Fruit fly (Drosophila melanogaster) whole organism, embryonic: Measurements from ENCODE around the gene Dph5.
A peak's percentile ranks its signal among the peaks of the same experiment; 100 is the strongest.

Experiments used
- Asciz ChIP-seq: fragments of 200-800 bp; sonication (Bioruptor generic); optimal IDR thresholded peaks from 2 replicates; lab custom pipeline; 2017; ENCODE audit warnings: missing biosample characterization, mild to moderate bottlenecking, missing genetic modification characterization, missing genetic modification reagents
- BtbVII ChIP-seq: fragments of 200-800 bp; sonication (Bioruptor generic); optimal IDR thresholded peaks from 3 replicates; lab custom pipeline; 2017; ENCODE audit warnings: missing biosample characterization, mild to moderate bottlenecking, missing genetic modification characterization
- CG1024 ChIP-seq: fragments of 200-800 bp; sonication (Bioruptor generic); IDR thresholded peaks from 2 replicates; pipeline ENCODE4 v1.3.6; 2022; ENCODE audit warnings: missing biosample characterization, missing genetic modification characterization
- CG10321 ChIP-seq: fragments of 200-800 bp; sonication (Bioruptor generic); IDR thresholded peaks from 2 replicates; pipeline ENCODE4 v1.3.6; 2022; ENCODE audit warnings: missing biosample characterization, missing genetic modification characterization
- CG11093 ChIP-seq: fragments of 200-800 bp; sonication (Bioruptor generic); IDR thresholded peaks from 3 replicates; pipeline ENCODE4 v1.3.6; 2022; ENCODE audit warnings: missing biosample characterization, missing genetic modification characterization
- CG11247 ChIP-seq: fragments of 200-800 bp; sonication (Bioruptor generic); IDR thresholded peaks from 2 replicates; pipeline ENCODE4 v1.3.6; 2022; ENCODE audit warnings: missing biosample characterization, missing genetic modification characterization
- CG11723 ChIP-seq: fragments of 200-800 bp; sonication (Bioruptor generic); optimal IDR thresholded peaks from 2 replicates; lab custom pipeline; 2017; ENCODE audit warnings: missing biosample characterization, mild to moderate bottlenecking, missing genetic modification characterization
- CG12659 ChIP-seq: fragments of 200-800 bp; sonication (Bioruptor generic); optimal IDR thresholded peaks from 3 replicates; lab custom pipeline; 2017; ENCODE audit warnings: mild to moderate bottlenecking, missing biosample characterization, missing genetic modification reagents, missing genetic modification characterization
- CG14710 ChIP-seq: fragments of 200-800 bp; sonication (Bioruptor generic); optimal IDR thresholded peaks from 3 replicates; lab custom pipeline; 2019; ENCODE audit warnings: missing biosample characterization, mild to moderate bottlenecking, missing genetic modification characterization, moderate library complexity
- CG15479 ChIP-seq: fragments of 200-800 bp; sonication (Bioruptor generic); optimal IDR thresholded peaks from 3 replicates; lab custom pipeline; 2019; ENCODE audit warnings: missing biosample characterization, mild to moderate bottlenecking, missing genetic modification characterization, moderate library complexity
- CG15696 ChIP-seq: fragments of 200-800 bp; sonication (Bioruptor generic); optimal IDR thresholded peaks from 2 replicates; lab custom pipeline; 2019; ENCODE audit warnings: missing biosample characterization, mild to moderate bottlenecking, missing genetic modification characterization, moderate library complexity
- CG17359 ChIP-seq: fragments of 200-800 bp; sonication (Bioruptor generic); optimal IDR thresholded peaks from 3 replicates; lab custom pipeline; 2018; ENCODE audit warnings: missing biosample characterization, mild to moderate bottlenecking, missing genetic modification characterization, moderate library complexity
- CG17568 ChIP-seq: fragments of 200-800 bp; sonication (Bioruptor generic); optimal IDR thresholded peaks from 2 replicates; lab custom pipeline; 2018; ENCODE audit warnings: missing biosample characterization, mild to moderate bottlenecking, missing genetic modification characterization, moderate library complexity
- CG18599 ChIP-seq: fragments of 200-800 bp; sonication (Bioruptor generic); optimal IDR thresholded peaks from 3 replicates; lab custom pipeline; 2017; ENCODE audit warnings: missing biosample characterization, missing genetic modification characterization, mild to moderate bottlenecking, moderate library complexity, missing genetic modification reagents
- CG31224 ChIP-seq: fragments of 200-800 bp; sonication (Bioruptor generic); IDR thresholded peaks from 2 replicates; pipeline ENCODE4 v1.3.6; 2022; ENCODE audit warnings: missing biosample characterization, missing genetic modification characterization
- CG5245 ChIP-seq: fragments of 200-800 bp; sonication (Bioruptor generic); optimal IDR thresholded peaks from 3 replicates; lab custom pipeline; 2016; ENCODE audit warnings: missing biosample characterization, missing genetic modification characterization
- CG6683 ChIP-seq: fragments of 200-800 bp; sonication (Bioruptor generic); optimal IDR thresholded peaks from 2 replicates; lab custom pipeline; 2017; ENCODE audit warnings: missing biosample characterization, mild to moderate bottlenecking, missing genetic modification characterization, missing genetic modification reagents
- CG8359 ChIP-seq: fragments of 200-800 bp; sonication (Bioruptor generic); optimal IDR thresholded peaks from 2 replicates; lab custom pipeline; 2017; ENCODE audit warnings: missing biosample characterization, mild to moderate bottlenecking, missing genetic modification characterization, borderline replicate concordance
- CG9437 ChIP-seq: fragments of 200-800 bp; sonication (Bioruptor generic); optimal IDR thresholded peaks from 2 replicates; lab custom pipeline; 2018; ENCODE audit warnings: missing biosample characterization, mild to moderate bottlenecking, missing genetic modification characterization
- CTCF ChIP-seq: fragments of 200-800 bp; sonication (Bioruptor generic); optimal IDR thresholded peaks from 2 replicates; lab custom pipeline; 2017; ENCODE audit warnings: missing biosample characterization, mild to moderate bottlenecking, missing genetic modification characterization, moderate library complexity
- CkIIα-i1 ChIP-seq: fragments of 200-800 bp; sonication (Bioruptor generic); IDR thresholded peaks from 2 replicates; pipeline ENCODE4 v1.3.6; 2022; ENCODE audit warnings: missing biosample characterization, missing genetic modification characterization
- CoRest ChIP-seq: fragments of 200-800 bp; sonication (Bioruptor generic); optimal IDR thresholded peaks from 3 replicates; lab custom pipeline; 2018; ENCODE audit warnings: missing biosample characterization, mild to moderate bottlenecking, missing genetic modification characterization, moderate library complexity
- D ChIP-seq, 2 experiments: fragments of 200-800 bp in 1 of 2; fragments of >200 bp in 1 of 2; sonication (Bioruptor generic) in 1 of 2; optimal IDR thresholded peaks; 2 replicates in 1 of 2; 3 replicates in 1 of 2; lab custom pipeline; 2017; ENCODE audit warnings: mild to moderate bottlenecking in 1 of 2, missing biosample characterization in 1 of 2, missing genetic modification characterization in 1 of 2, missing genetic modification reagents in 1 of 2
- Dbx ChIP-seq: fragments of 200-800 bp; sonication (Bioruptor generic); IDR thresholded peaks from 3 replicates; pipeline ENCODE4 v1.3.6; 2022; ENCODE audit warnings: missing biosample characterization, missing genetic modification characterization
- Dip2 ChIP-seq: fragments of 200-800 bp; sonication (Bioruptor generic); IDR thresholded peaks from 2 replicates; pipeline ENCODE4 v1.3.6; 2022; ENCODE audit warnings: missing biosample characterization, missing genetic modification characterization
- ERR ChIP-seq: fragments of 200-800 bp; sonication (Bioruptor generic); optimal IDR thresholded peaks from 2 replicates; lab custom pipeline; 2016; ENCODE audit warnings: missing biosample characterization, missing genetic modification characterization
- HHEX ChIP-seq: fragments of 200-800 bp; sonication (Bioruptor generic); optimal IDR thresholded peaks from 3 replicates; lab custom pipeline; 2017; ENCODE audit warnings: missing biosample characterization, mild to moderate bottlenecking, missing genetic modification characterization, missing genetic modification reagents
- HmgZ ChIP-seq: fragments of 200-800 bp; sonication (Bioruptor generic); optimal IDR thresholded peaks from 2 replicates; lab custom pipeline; 2018; ENCODE audit warnings: missing biosample characterization, mild to moderate bottlenecking, missing genetic modification characterization
- Kr ChIP-seq: fragments of 200-800 bp; sonication (Bioruptor generic); optimal IDR thresholded peaks from 2 replicates; lab custom pipeline; 2017; ENCODE audit warnings: missing biosample characterization, mild to moderate bottlenecking, missing genetic modification characterization
- Meics ChIP-seq: fragments of 200-800 bp; sonication (Bioruptor generic); optimal IDR thresholded peaks from 2 replicates; lab custom pipeline; 2017; ENCODE audit warnings: missing biosample characterization, mild to moderate bottlenecking, missing genetic modification characterization
- NK7.1 ChIP-seq: fragments of 200-800 bp; sonication (Bioruptor generic); optimal IDR thresholded peaks from 3 replicates; lab custom pipeline; 2016; ENCODE audit warnings: missing biosample characterization, missing genetic modification characterization
- Oli ChIP-seq: fragments of 200-800 bp; sonication (Bioruptor generic); optimal IDR thresholded peaks from 2 replicates; lab custom pipeline; 2018; ENCODE audit warnings: missing biosample characterization, mild to moderate bottlenecking, missing genetic modification characterization, moderate library complexity
- Poxn ChIP-seq: fragments of 200-800 bp; sonication (Bioruptor generic); IDR thresholded peaks from 2 replicates; pipeline ENCODE4 v1.3.6; 2022; ENCODE audit warnings: missing biosample characterization, missing genetic modification characterization
- Trl ChIP-seq, 3 experiments: fragments of >200 bp in 2 of 3; fragments of 200-800 bp in 1 of 3; sonication (Bioruptor generic) in 1 of 3; optimal IDR thresholded peaks; 2 replicates in 1 of 3; 3 replicates in 2 of 3; lab custom pipeline; 2016 to 2017; ENCODE audit warnings: missing biosample characterization in 1 of 3, missing genetic modification characterization in 1 of 3
- bab2 ChIP-seq: fragments of 200-800 bp; sonication (Bioruptor generic); optimal IDR thresholded peaks from 2 replicates; lab custom pipeline; 2016; ENCODE audit warnings: missing biosample characterization, missing genetic modification characterization
- cato ChIP-seq: fragments of 200-800 bp; sonication (Bioruptor generic); optimal IDR thresholded peaks from 2 replicates; lab custom pipeline; 2016; ENCODE audit warnings: missing biosample characterization, missing genetic modification characterization, borderline replicate concordance
- chn ChIP-seq: fragments of 200-800 bp; sonication (Bioruptor generic); optimal IDR thresholded peaks from 2 replicates; lab custom pipeline; 2016; ENCODE audit warnings: missing biosample characterization, missing genetic modification characterization
- esg ChIP-seq: fragments of 200-800 bp; sonication (Bioruptor generic); conservative IDR thresholded peaks from 2 replicates; pipeline ENCODE4 v1.3.6; 2022; ENCODE audit warnings: missing biosample characterization, missing genetic modification characterization
- fd3F ChIP-seq: fragments of 200-800 bp; sonication (Bioruptor generic); optimal IDR thresholded peaks from 2 replicates; lab custom pipeline; 2018; ENCODE audit warnings: missing biosample characterization, mild to moderate bottlenecking, missing genetic modification characterization, moderate library complexity
- ftz-f1 ChIP-seq: fragments of 200-800 bp; sonication (Bioruptor generic); optimal IDR thresholded peaks from 2 replicates; lab custom pipeline; 2016; ENCODE audit warnings: missing biosample characterization, missing genetic modification characterization
- fu2 ChIP-seq: fragments of 200-800 bp; sonication (Bioruptor generic); optimal IDR thresholded peaks from 2 replicates; lab custom pipeline; 2016; ENCODE audit warnings: missing biosample characterization, missing genetic modification characterization
- lilli ChIP-seq: fragments of 200-800 bp; sonication (Bioruptor generic); optimal IDR thresholded peaks from 3 replicates; lab custom pipeline; 2016; ENCODE audit warnings: missing biosample characterization, missing genetic modification characterization
- oc ChIP-seq: fragments of 200-800 bp; sonication (Bioruptor generic); optimal IDR thresholded peaks from 2 replicates; lab custom pipeline; 2018; ENCODE audit warnings: missing biosample characterization, mild to moderate bottlenecking, missing genetic modification characterization, moderate library complexity
- odd ChIP-seq: fragments of 200-800 bp; sonication (Bioruptor generic); optimal IDR thresholded peaks from 2 replicates; lab custom pipeline; 2017; ENCODE audit warnings: missing biosample characterization, mild to moderate bottlenecking, missing genetic modification characterization
- pros ChIP-seq: fragments of 200-800 bp; sonication (Bioruptor generic); optimal IDR thresholded peaks from 3 replicates; lab custom pipeline; 2019; ENCODE audit warnings: missing biosample characterization, mild to moderate bottlenecking, missing genetic modification characterization, moderate library complexity
- tin ChIP-seq: fragments of 200-800 bp; sonication (Bioruptor generic); optimal IDR thresholded peaks from 3 replicates; lab custom pipeline; 2016; ENCODE audit warnings: missing biosample characterization, missing genetic modification characterization
- twi ChIP-seq: fragments of 200-800 bp; optimal IDR thresholded peaks from 2 replicates; lab custom pipeline; 2019; ENCODE audit warnings: missing biosample characterization, mild to moderate bottlenecking, missing genetic modification characterization, moderate library complexity
- unpg ChIP-seq: fragments of 200-800 bp; sonication (Bioruptor generic); optimal IDR thresholded peaks from 3 replicates; lab custom pipeline; 2018; ENCODE audit warnings: missing biosample characterization, mild to moderate bottlenecking, missing genetic modification characterization, moderate library complexity
- vfl ChIP-seq: fragments of 200-800 bp; sonication (Bioruptor generic); optimal IDR thresholded peaks from 2 replicates; lab custom pipeline; 2016; ENCODE audit warnings: missing biosample characterization, missing genetic modification characterization
- wor ChIP-seq: fragments of 200-800 bp; sonication (Bioruptor generic); IDR thresholded peaks from 2 replicates; pipeline ENCODE4 v1.3.6; 2022; ENCODE audit warnings: missing biosample characterization, missing genetic modification characterization
- yki ChIP-seq: fragments of >200 bp; optimal IDR thresholded peaks from 3 replicates; lab custom pipeline; 2018

The Dph5 gene

dm6 chr3R:22596450-22596849 is 13.4 kb upstream of the Dph5 start (continued):
- TF ChIP-seq CG10321 (GFP tag; lab: Robert Waterston, UW) (0 out of 2 replicates have a peak, but pooled peaks have one; percentile 10), lilli (GFP tag; lab: Kevin White, UChicago) (no peak), CG1024 (GFP tag; lab: Robert Waterston, UW) (no peak), Dbx (peak; percentile 42; the same call in 2 of the 3 replicates), CG17568 (GFP tag; lab: Kevin White, UChicago) (no peak), CG5245 (no peak), CG18599 (GFP tag; lab: Kevin White, UChicago) (peak; percentile 55), CG11093 (peak; percentile 7; the same call in 1 of the 3 replicates), CTCF (GFP tag; lab: Kevin White, UChicago) (no peak), ftz-f1 (peak; percentile 37), wor (GFP tag; lab: Robert Waterston, UW) (no peak), bab2 (GFP tag; lab: Kevin White, UChicago) (peak; percentile 61), fu2 (GFP tag; lab: Kevin White, UChicago) (no peak), ERR (peak; percentile 1), cato (GFP tag; lab: Kevin White, UChicago) (no peak), Poxn (GFP tag; lab: Robert Waterston, UW) (no peak), unpg (peak; percentile 43), CG6683 (GFP tag; lab: Kevin White, UChicago) (peak; percentile 37), CG31224 (no peak), CG15479 (GFP tag; lab: Kevin White, UChicago) (no peak), BtbVII (GFP tag; lab: Kevin White, UChicago) (peak; percentile 59), Kr (GFP tag; lab: Kevin White, UChicago) (no peak), twi (tag; lab: Kevin White, UChicago) (no peak), CG8359 (peak; percentile 27), CkIIα-i1 (GFP tag; lab: Robert Waterston, UW) (no peak), HmgZ (tag; lab: Kevin White, UChicago) (peak; percentile 56), yki (lab: Kevin White, UChicago) (no peak), D (optimal IDR thresholded peaks at IDR 0.05; lab: Kevin White, UChicago) (no peak), D (GFP tag; optimal IDR thresholded peaks at IDR 0.05; lab: Kevin White, UChicago) (peak; percentile 1), CG15696 (tag; lab: Kevin White, UChicago) (peak; percentile 45), vfl (no peak), esg (GFP tag; lab: Robert Waterston, UW) (no peak), Meics (GFP tag; lab: Kevin White, UChicago) (peak; percentile 50), CoRest (tag; lab: Kevin White, UChicago) (peak; percentile 26), Trl (optimal IDR thresholded peaks at IDR 0.05; lab: Kevin White, UChicago) (no peak), Trl (GFP tag; optimal IDR thresholded peaks at IDR 0.05; lab: Kevin White, UChicago) (peak; percentile 67), oc (tag; lab: Kevin White, UChicago) (no peak), CG9437 (GFP tag; lab: Kevin White, UChicago) (no peak), CG14710 (tag; lab: Kevin White, UChicago) (peak; percentile 34), NK7.1 (no peak), tin (no peak), Dip2 (GFP tag; lab: Robert Waterston, UW) (no peak), Asciz (peak; percentile 65), CG11247 (GFP tag; lab: Robert Waterston, UW) (peak; percentile 52; the same call in 1 of the 2 replicates), HHEX (GFP tag; lab: Kevin White, UChicago) (peak; percentile 59), odd (peak; percentile 18), CG17359 (tag; lab: Kevin White, UChicago) (peak; percentile 59), CG11723 (GFP tag; lab: Kevin White, UChicago) (peak; percentile 44), pros (GFP tag; lab: Kevin White, UChicago) (no peak), Oli (no peak), CG12659 (peak; percentile 19), fd3F (GFP tag; lab: Kevin White, UChicago) (peak; percentile 37), chn (GFP tag; lab: Kevin White, UChicago) (no peak)
